Fruit fly (Drosophila melanogaster) whole organism, embryonic: ENCODE measurements around the gene CG15429.

Experiments used
- Adf1 ChIP-seq: fragments of 200-800 bp; sonication (Bioruptor generic); IDR thresholded peaks from 2 replicates; pipeline ENCODE4 v1.3.6; 2022; ENCODE audit warnings: missing biosample characterization, missing genetic modification characterization
- Bdp1 ChIP-seq: fragments of 200-800 bp; sonication (Bioruptor generic); optimal IDR thresholded peaks from 3 replicates; lab custom pipeline; 2016; ENCODE audit warnings: missing biosample characterization, missing genetic modification characterization
- Bteb2 ChIP-seq: fragments of 200-800 bp; sonication (Bioruptor generic); optimal IDR thresholded peaks from 2 replicates; lab custom pipeline; 2016; ENCODE audit warnings: missing biosample characterization, missing genetic modification characterization
- CG10543 ChIP-seq: fragments of 200-800 bp; sonication (Bioruptor generic); optimal IDR thresholded peaks from 3 replicates; lab custom pipeline; 2017; ENCODE audit warnings: missing biosample characterization, mild to moderate bottlenecking, missing genetic modification characterization, moderate library complexity
- CG10959 ChIP-seq: fragments of 200-800 bp; sonication (Bioruptor generic); IDR thresholded peaks from 2 replicates; pipeline ENCODE4 v1.3.6; 2022; ENCODE audit warnings: missing biosample characterization, missing genetic modification characterization
- CG10979 ChIP-seq: fragments of 200-800 bp; sonication (Bioruptor generic); optimal IDR thresholded peaks from 2 replicates; lab custom pipeline; 2018; ENCODE audit warnings: missing biosample characterization, mild to moderate bottlenecking, missing genetic modification characterization, moderate library complexity
- CG11696 ChIP-seq: fragments of 200-800 bp; sonication (Bioruptor generic); IDR thresholded peaks from 2 replicates; pipeline ENCODE4 v1.3.6; 2022; ENCODE audit warnings: missing biosample characterization, missing genetic modification characterization
- CG12071 ChIP-seq: fragments of 200-800 bp; sonication (Bioruptor generic); optimal IDR thresholded peaks from 3 replicates; lab custom pipeline; 2018; ENCODE audit warnings: missing biosample characterization, mild to moderate bottlenecking, missing genetic modification characterization
- CG1233 ChIP-seq: fragments of 200-800 bp; sonication (Bioruptor generic); optimal IDR thresholded peaks from 4 replicates; lab custom pipeline; 2018; ENCODE audit warnings: missing biosample characterization, mild to moderate bottlenecking, missing genetic modification characterization
- CG14965 ChIP-seq: fragments of 200-800 bp; sonication (Bioruptor generic); optimal IDR thresholded peaks from 2 replicates; lab custom pipeline; 2016; ENCODE audit warnings: missing biosample characterization, missing genetic modification characterization, borderline replicate concordance
- CG17802 ChIP-seq: fragments of 200-800 bp; sonication (Bioruptor generic); optimal IDR thresholded peaks from 2 replicates; lab custom pipeline; 2018; ENCODE audit warnings: missing biosample characterization, mild to moderate bottlenecking, missing genetic modification characterization, moderate library complexity
- CG18262 ChIP-seq: fragments of 200-800 bp; optimal IDR thresholded peaks from 3 replicates; lab custom pipeline; 2019; ENCODE audit warnings: missing biosample characterization, mild to moderate bottlenecking, missing genetic modification characterization, moderate library complexity
- CG1832 ChIP-seq: fragments of 200-800 bp; sonication (Bioruptor generic); optimal IDR thresholded peaks from 2 replicates; lab custom pipeline; 2017; ENCODE audit warnings: missing biosample characterization, mild to moderate bottlenecking, missing genetic modification characterization, inconsistent platforms
- CG2199 ChIP-seq: fragments of 200-800 bp; sonication (Bioruptor generic); IDR thresholded peaks from 3 replicates; pipeline ENCODE4 v1.3.6; 2022; ENCODE audit warnings: missing biosample characterization, missing genetic modification characterization
- CG30431 ChIP-seq: fragments of 200-800 bp; sonication (Bioruptor generic); optimal IDR thresholded peaks from 2 replicates; lab custom pipeline; 2017; ENCODE audit warnings: missing biosample characterization, missing genetic modification characterization
- CG31388 ChIP-seq: fragments of 200-800 bp; sonication (Bioruptor generic); optimal IDR thresholded peaks from 2 replicates; lab custom pipeline; 2016; ENCODE audit warnings: missing biosample characterization, missing genetic modification characterization
- CG31441 ChIP-seq: fragments of 200-800 bp; sonication (Bioruptor generic); IDR thresholded peaks from 2 replicates; pipeline ENCODE4 v1.3.6; 2022; ENCODE audit warnings: missing biosample characterization, missing genetic modification characterization
- CG6272 ChIP-seq: fragments of 200-800 bp; sonication (Bioruptor generic); IDR thresholded peaks from 2 replicates; pipeline ENCODE4 v1.3.6; 2022; ENCODE audit warnings: missing biosample characterization, missing genetic modification characterization
- CG6765 ChIP-seq: fragments of 200-800 bp; sonication (Bioruptor generic); optimal IDR thresholded peaks from 3 replicates; lab custom pipeline; 2017; ENCODE audit warnings: missing biosample characterization, mild to moderate bottlenecking, missing genetic modification characterization
- CG9215 ChIP-seq: fragments of 200-800 bp; sonication (Bioruptor generic); IDR thresholded peaks from 2 replicates; pipeline ENCODE4 v1.3.6; 2022; ENCODE audit warnings: missing biosample characterization, missing genetic modification characterization
- CrebB ChIP-seq: fragments of 200-800 bp; sonication (Bioruptor generic); optimal IDR thresholded peaks from 3 replicates; lab custom pipeline; 2018; ENCODE audit warnings: missing biosample characterization, mild to moderate bottlenecking, missing genetic modification characterization
- Doc3 ChIP-seq: fragments of 200-800 bp; sonication (Bioruptor generic); IDR thresholded peaks from 3 replicates; pipeline ENCODE4 v1.3.6; 2022; ENCODE audit warnings: missing biosample characterization, missing genetic modification characterization; ENCODE audit not compliant: partially characterized antibody
- Ets65A ChIP-seq: fragments of 200-800 bp; sonication (Bioruptor generic); peaks from one replicate; lab custom pipeline; 2016; ENCODE audit warnings: missing biosample characterization, missing genetic modification characterization
- Ets97D ChIP-seq: fragments of 200-800 bp; sonication (Bioruptor generic); optimal IDR thresholded peaks from 3 replicates; lab custom pipeline; 2016; ENCODE audit warnings: missing biosample characterization, missing genetic modification characterization
- HLHmδ ChIP-seq: fragments of 200-800 bp; sonication (Bioruptor generic); optimal IDR thresholded peaks from 2 replicates; lab custom pipeline; 2018; ENCODE audit warnings: missing biosample characterization, mild to moderate bottlenecking, missing genetic modification characterization, moderate library complexity
- HmgD ChIP-seq: fragments of 200-800 bp; sonication (Bioruptor generic); optimal IDR thresholded peaks from 3 replicates; lab custom pipeline; 2016; ENCODE audit warnings: missing biosample characterization, missing genetic modification characterization
- MTF-1 ChIP-seq: fragments of 200-800 bp; sonication (Bioruptor generic); optimal IDR thresholded peaks from 2 replicates; lab custom pipeline; 2018; ENCODE audit warnings: missing biosample characterization, mild to moderate bottlenecking, missing genetic modification characterization, borderline replicate concordance
- Oli ChIP-seq: fragments of 200-800 bp; sonication (Bioruptor generic); optimal IDR thresholded peaks from 2 replicates; lab custom pipeline; 2018; ENCODE audit warnings: missing biosample characterization, mild to moderate bottlenecking, missing genetic modification characterization, moderate library complexity
- Ravus ChIP-seq: fragments of 200-800 bp; sonication (Bioruptor generic); IDR thresholded peaks from 2 replicates; pipeline ENCODE4 v1.3.6; 2022; ENCODE audit warnings: missing biosample characterization, missing genetic modification characterization
- Taf1 ChIP-seq: fragments of 200-800 bp; sonication (Bioruptor generic); IDR thresholded peaks from 2 replicates; pipeline ENCODE4 v1.3.6; 2022; ENCODE audit warnings: missing biosample characterization, missing genetic modification characterization
- ab ChIP-seq: fragments of 200-800 bp; sonication (Bioruptor generic); optimal IDR thresholded peaks from 2 replicates; lab custom pipeline; 2016; ENCODE audit warnings: missing biosample characterization, missing genetic modification characterization
- ap ChIP-seq: fragments of 200-800 bp; sonication (Bioruptor generic); IDR thresholded peaks from 2 replicates; pipeline ENCODE4 v1.3.6; 2022; ENCODE audit warnings: missing biosample characterization, missing genetic modification characterization
- bigmax ChIP-seq: fragments of 200-800 bp; sonication (Bioruptor generic); optimal IDR thresholded peaks from 2 replicates; lab custom pipeline; 2018; ENCODE audit warnings: missing biosample characterization, mild to moderate bottlenecking, missing genetic modification characterization
- cad ChIP-seq: fragments of >200 bp; optimal IDR thresholded peaks from 2 replicates; lab custom pipeline; 2017; ENCODE audit warnings: missing biosample characterization, missing genetic modification characterization
- caup ChIP-seq: fragments of 200-800 bp; sonication (Bioruptor generic); optimal IDR thresholded peaks from 3 replicates; lab custom pipeline; 2017; ENCODE audit warnings: missing biosample characterization, mild to moderate bottlenecking, missing genetic modification characterization, moderate library complexity; ENCODE audit not compliant: severe bottlenecking
- dati ChIP-seq: fragments of 200-800 bp; sonication (Bioruptor generic); IDR thresholded peaks from 2 replicates; pipeline ENCODE4 v1.3.6; 2022; ENCODE audit warnings: missing biosample characterization, missing genetic modification characterization
- disco-r ChIP-seq: fragments of 200-800 bp; sonication (Bioruptor generic); optimal IDR thresholded peaks from 2 replicates; lab custom pipeline; 2016; ENCODE audit warnings: missing biosample characterization, missing genetic modification characterization
- en ChIP-seq: fragments of 200-800 bp; sonication (Bioruptor generic); optimal IDR thresholded peaks from 2 replicates; lab custom pipeline; 2016; ENCODE audit warnings: missing biosample characterization, missing genetic modification characterization
- gfzf ChIP-seq: fragments of 200-800 bp; sonication (Bioruptor generic); optimal IDR thresholded peaks from 2 replicates; lab custom pipeline; 2016; ENCODE audit warnings: missing biosample characterization, mild to moderate bottlenecking, missing genetic modification characterization, moderate library complexity
- lbe ChIP-seq: fragments of 200-800 bp; sonication (Bioruptor generic); optimal IDR thresholded peaks from 2 replicates; lab custom pipeline; 2016; ENCODE audit warnings: missing biosample characterization, mild to moderate bottlenecking, missing genetic modification characterization
- org-1 ChIP-seq: fragments of 200-800 bp; sonication (Bioruptor generic); optimal IDR thresholded peaks from 2 replicates; lab custom pipeline; 2017; ENCODE audit warnings: missing biosample characterization, missing genetic modification characterization
- pfk ChIP-seq: fragments of 200-800 bp; sonication (Bioruptor generic); optimal IDR thresholded peaks from 2 replicates; lab custom pipeline; 2018; ENCODE audit warnings: missing biosample characterization, mild to moderate bottlenecking, missing genetic modification characterization, moderate library complexity
- repo ChIP-seq: fragments of 200-800 bp; sonication (Bioruptor generic); optimal IDR thresholded peaks from 2 replicates; lab custom pipeline; 2016; ENCODE audit warnings: missing biosample characterization, missing genetic modification characterization
- rib ChIP-seq: fragments of 200-800 bp; sonication (Bioruptor generic); IDR thresholded peaks from 2 replicates; pipeline ENCODE4 v1.3.6; 2022; ENCODE audit warnings: missing biosample characterization, missing genetic modification characterization
- salm ChIP-seq: fragments of 200-800 bp; sonication (Bioruptor generic); optimal IDR thresholded peaks from 2 replicates; lab custom pipeline; 2018; ENCODE audit warnings: missing biosample characterization, mild to moderate bottlenecking, missing genetic modification characterization
- sc ChIP-seq, 3 experiments: fragments of >200 bp in 2 of 3; fragments of 200-800 bp in 1 of 3; sonication (Bioruptor generic) in 1 of 3; optimal IDR thresholded peaks; 2 replicates in 2 of 3; 3 replicates in 1 of 3; lab custom pipeline; 2017; ENCODE audit warnings: mild to moderate bottlenecking in 1 of 3, missing biosample characterization in 1 of 3, missing genetic modification characterization in 1 of 3, missing genetic modification reagents in 1 of 3
- scrt ChIP-seq: fragments of 200-800 bp; sonication (Bioruptor generic); optimal IDR thresholded peaks from 2 replicates; lab custom pipeline; 2018; ENCODE audit warnings: missing biosample characterization, mild to moderate bottlenecking, missing genetic modification characterization, moderate library complexity
- sim ChIP-seq: fragments of 200-800 bp; sonication (Bioruptor generic); IDR thresholded peaks from 2 replicates; pipeline ENCODE4 v1.3.6; 2022; ENCODE audit warnings: missing biosample characterization, missing genetic modification characterization
- slou ChIP-seq: fragments of 200-800 bp; sonication (Bioruptor generic); optimal IDR thresholded peaks from 3 replicates; lab custom pipeline; 2016; ENCODE audit warnings: missing biosample characterization, missing genetic modification characterization

CG15429 gene

DNA sequence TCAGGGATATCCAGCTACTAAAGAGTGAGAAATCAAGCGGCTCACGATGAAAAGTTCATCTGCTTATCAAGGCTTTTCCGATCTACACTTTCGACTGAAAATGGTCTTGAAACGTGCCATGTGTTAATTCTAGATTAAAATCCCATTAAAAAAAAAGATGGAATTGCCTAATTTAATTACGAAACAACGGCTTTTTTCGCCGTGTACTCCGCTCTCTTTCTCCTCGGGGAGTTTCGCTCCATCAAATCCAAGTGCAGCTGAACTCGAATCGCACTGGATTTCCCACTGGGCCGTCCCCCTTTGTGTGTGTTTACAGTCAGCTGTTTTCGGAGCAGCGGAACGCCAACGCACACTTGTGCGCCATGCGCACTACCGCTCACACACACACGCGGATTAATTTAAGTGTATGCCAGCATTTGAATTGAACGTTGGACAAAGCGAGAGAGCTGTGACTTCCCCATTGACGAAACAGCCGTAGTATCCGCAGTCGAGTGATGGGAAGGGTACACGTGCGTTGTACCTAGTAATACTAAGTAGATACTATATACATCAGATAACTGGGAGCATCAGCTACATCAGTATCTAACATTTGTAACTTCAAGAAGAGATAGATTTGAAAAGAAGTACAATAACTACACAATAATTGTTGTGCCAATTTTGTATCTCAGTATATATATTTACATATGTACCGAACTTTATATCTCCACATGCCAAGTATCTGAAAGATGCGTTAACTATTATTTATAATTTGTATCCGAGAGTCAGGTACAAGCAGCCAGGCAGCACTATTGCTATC is 19.6 kb upstream of the CG15429 start (continued):
- TF ChIP-seq CG2199 (GFP tag; lab: Robert Waterston, UW) (peak; percentile 89), Ets97D (GFP tag; lab: Kevin White, UChicago) (peak; percentile 48), CG6272 (GFP tag; lab: Robert Waterston, UW) (peak; percentile 73), Ets65A (GFP tag; lab: Kevin White, UChicago) (peak; percentile 97), sc (optimal IDR thresholded peaks at IDR 0.05; lab: Kevin White, UChicago) (no peak), sc (GFP tag; optimal IDR thresholded peaks at IDR 0.05; lab: Kevin White, UChicago) (peak; percentile 66), HmgD (GFP tag; lab: Kevin White, UChicago) (peak; percentile 15), lbe (GFP tag; lab: Kevin White, UChicago) (peak; percentile 54), org-1 (peak; percentile 69), CG11696 (GFP tag; lab: Robert Waterston, UW) (peak; percentile 65), HLHmδ (GFP tag; lab: Kevin White, UChicago) (peak; percentile 94), salm (tag; lab: Kevin White, UChicago) (peak; percentile 75), caup (GFP tag; lab: Kevin White, UChicago) (peak; percentile 79), CG31441 (GFP tag; lab: Robert Waterston, UW) (peak; percentile 80), bigmax (GFP tag; lab: Kevin White, UChicago) (peak; percentile 42), en (GFP tag; lab: Kevin White, UChicago) (peak; percentile 71), Ravus (GFP tag; lab: Robert Waterston, UW) (peak; percentile 49), CG12071 (peak; percentile 71), CG18262 (tag; lab: Kevin White, UChicago) (peak; percentile 99), slou (GFP tag; lab: Kevin White, UChicago) (peak; percentile 64), CG31388 (GFP tag; lab: Kevin White, UChicago) (peak; percentile 32), repo (peak; percentile 67), gfzf (GFP tag; lab: Kevin White, UChicago) (peak; percentile 4), CG9215 (GFP tag; lab: Robert Waterston, UW) (peak; percentile 69), CrebB (tag; lab: Kevin White, UChicago) (no peak), pfk (GFP tag; lab: Kevin White, UChicago) (peak; percentile 64), MTF-1 (GFP tag; lab: Kevin White, UChicago) (peak; percentile 28), cad (GFP tag; lab: Kevin White, UChicago) (no peak), Doc3 (GFP tag; lab: Robert Waterston, UW) (peak; percentile 40; the same call in 1 of the 3 replicates), scrt (GFP tag; lab: Kevin White, UChicago) (peak; percentile 73), Bdp1 (GFP tag; lab: Kevin White, UChicago) (peak; percentile 62), CG14965 (GFP tag; lab: Kevin White, UChicago) (peak; percentile 34), Taf1 (GFP tag; lab: Robert Waterston, UW) (peak; percentile 36; the same call in 1 of the 2 replicates), CG10543 (GFP tag; lab: Kevin White, UChicago) (peak; percentile 82), dati (GFP tag; lab: Robert Waterston, UW) (peak; percentile 68), CG10959 (GFP tag; lab: Robert Waterston, UW) (peak; percentile 74), ab (no peak), sim (GFP tag; lab: Robert Waterston, UW) (peak; percentile 65), ap (peak; percentile 41), disco-r (GFP tag; lab: Kevin White, UChicago) (peak; percentile 62), Oli (tag; lab: Kevin White, UChicago) (peak; percentile 84), Adf1 (GFP tag; lab: Robert Waterston, UW) (peak; percentile 87), CG1233 (GFP tag; lab: Kevin White, UChicago) (peak; percentile 78), Bteb2 (GFP tag; lab: Kevin White, UChicago) (peak; percentile 83), CG6765 (peak; percentile 64), CG10979 (tag; lab: Kevin White, UChicago) (peak; percentile 78), rib (GFP tag; lab: Robert Waterston, UW) (0 out of 2 replicates have a peak, but pooled peaks have one; percentile 27), CG17802 (tag; lab: Kevin White, UChicago) (peak; percentile 70), CG30431 (peak; percentile 70), CG1832 (GFP tag; lab: Kevin White, UChicago) (peak; percentile 3)
